Worm (Caenorhabditis elegans) whole organism, young adult: ENCODE measurements around the gene mbk-1.

Experiments used
- C17E4.6 ChIP-seq: fragments of 200-800 bp; sonication (Bioruptor generic); IDR thresholded peaks from 2 replicates; pipeline ENCODE4 v1.3.6; 2022; ENCODE audit warnings: missing genetic modification reagents, missing genetic modification characterization, missing compliant biosample characterization
- D2030.7 ChIP-seq: fragments of 200-800 bp; sonication (Bioruptor generic); IDR thresholded peaks from 2 replicates; pipeline ENCODE4 v1.3.6; 2022; ENCODE audit warnings: missing genetic modification reagents, missing genetic modification characterization, missing compliant biosample characterization
- F49E8.2 ChIP-seq: sonication (generic microtip); optimal IDR thresholded peaks from 3 replicates; lab custom pipeline; 2017; ENCODE audit warnings: missing genetic modification characterization, mild to moderate bottlenecking, missing compliant biosample characterization, antibody characterized with exemption, moderate library complexity; ENCODE audit not compliant: insufficient read depth
- T26A5.8 ChIP-seq: sonication (generic microtip); optimal IDR thresholded peaks from 2 replicates; lab custom pipeline; 2016; ENCODE audit warnings: missing genetic modification characterization, missing compliant biosample characterization
- Y79H2A.3 ChIP-seq: fragments of 200-800 bp; sonication (Bioruptor generic); conservative IDR thresholded peaks from 2 replicates; pipeline ENCODE4 v1.3.6; 2022; ENCODE audit warnings: missing genetic modification reagents, missing genetic modification characterization, missing compliant biosample characterization
- akir-1 ChIP-seq: fragments of 200-800 bp; sonication (Bioruptor generic); optimal IDR thresholded peaks from 2 replicates; lab custom pipeline; 2018; ENCODE audit warnings: mild to moderate bottlenecking, missing genetic modification characterization, moderate library complexity, missing compliant biosample characterization
- ama-1 ChIP-seq, 3 experiments: fragments of 150-350 bp in 1 of 3; sonication (generic microtip) in 2 of 3; optimal IDR thresholded peaks; 2 replicates each; lab custom pipeline; 2014 to 2018; ENCODE audit warnings: missing biosample characterization in 2 of 3, missing genetic modification characterization in 2 of 3, missing genetic modification reagents in 2 of 3
- atf-7 ChIP-seq: sonication (generic microtip); optimal IDR thresholded peaks from 2 replicates; lab custom pipeline; 2017; ENCODE audit warnings: mild to moderate bottlenecking, missing genetic modification characterization, missing compliant biosample characterization
- athp-1 ChIP-seq: sonication (generic microtip); optimal IDR thresholded peaks from 2 replicates; lab custom pipeline; 2017; ENCODE audit warnings: mild to moderate bottlenecking, missing genetic modification characterization, missing compliant biosample characterization
- attf-3 ChIP-seq: fragments of 200-800 bp; sonication (Bioruptor generic); conservative IDR thresholded peaks from 2 replicates; pipeline ENCODE4 v1.3.6; 2022; ENCODE audit warnings: missing genetic modification reagents, missing genetic modification characterization, missing compliant biosample characterization
- attf-5 ChIP-seq: fragments of 200-800 bp; sonication (Bioruptor generic); optimal IDR thresholded peaks from 2 replicates; lab custom pipeline; 2018; ENCODE audit warnings: mild to moderate bottlenecking, missing genetic modification characterization, missing compliant biosample characterization
- bed-2 ChIP-seq: fragments of 200-800 bp; sonication (Bioruptor generic); IDR thresholded peaks from 2 replicates; pipeline ENCODE4 v1.3.6; 2022; ENCODE audit warnings: missing genetic modification reagents, missing genetic modification characterization, missing compliant biosample characterization
- ccch-3 ChIP-seq: fragments of 200-800 bp; sonication (Bioruptor generic); optimal IDR thresholded peaks from 2 replicates; lab custom pipeline; 2018; ENCODE audit warnings: mild to moderate bottlenecking, missing genetic modification characterization, missing compliant biosample characterization
- cebp-1 ChIP-seq, 2 experiments: fragments of 200-800 bp in 1 of 2; sonication (Bioruptor generic) in 1 of 2; sonication (generic microtip) in 1 of 2; IDR thresholded peaks in 1 of 2; optimal IDR thresholded peaks in 1 of 2; 2 replicates each; pipeline versions ENCODE4 v1.3.6 to Lab custom; 2017 to 2022; ENCODE audit warnings: missing compliant biosample characterization in 2 of 2, missing genetic modification characterization in 2 of 2, mild to moderate bottlenecking in 1 of 2, missing genetic modification reagents in 1 of 2, moderate library complexity in 1 of 2
- ceh-27 ChIP-seq: fragments of 200-800 bp; sonication (Bioruptor generic); optimal IDR thresholded peaks from 2 replicates; lab custom pipeline; 2018; ENCODE audit warnings: mild to moderate bottlenecking, missing genetic modification characterization, moderate library complexity, missing compliant biosample characterization
- ceh-91 ChIP-seq: fragments of 200-800 bp; sonication (Bioruptor generic); IDR thresholded peaks from 2 replicates; pipeline ENCODE4 v1.3.6; 2022; ENCODE audit warnings: missing genetic modification reagents, missing genetic modification characterization, missing compliant biosample characterization
- chd-7 ChIP-seq: sonication (generic microtip); optimal IDR thresholded peaks from 2 replicates; lab custom pipeline; 2016; ENCODE audit warnings: mild to moderate bottlenecking, missing genetic modification characterization, moderate library complexity, missing compliant biosample characterization
- die-1 ChIP-seq: sonication (generic microtip); optimal IDR thresholded peaks from 2 replicates; lab custom pipeline; 2016; ENCODE audit warnings: missing genotype, mild to moderate bottlenecking, missing genetic modification characterization, missing compliant biosample characterization
- egl-18 ChIP-seq: fragments of 200-800 bp; sonication (Bioruptor generic); IDR thresholded peaks from 2 replicates; pipeline ENCODE4 v1.3.6; 2022; ENCODE audit warnings: missing genetic modification reagents, missing genetic modification characterization, missing compliant biosample characterization
- ekl-4 ChIP-seq: fragments of 200-800 bp; sonication (Bioruptor generic); IDR thresholded peaks from 2 replicates; pipeline ENCODE4 v1.3.6; 2022; ENCODE audit warnings: missing genetic modification reagents, missing genetic modification characterization, missing compliant biosample characterization
- ets-4 ChIP-seq: fragments of 200-800 bp; sonication (Bioruptor generic); optimal IDR thresholded peaks from 2 replicates; lab custom pipeline; 2018; ENCODE audit warnings: mild to moderate bottlenecking, missing genetic modification characterization, missing compliant biosample characterization
- fkh-3 ChIP-seq: sonication (generic microtip); optimal IDR thresholded peaks from 2 replicates; lab custom pipeline; 2016; ENCODE audit warnings: mild to moderate bottlenecking, missing genetic modification characterization, missing compliant biosample characterization
- hmg-20 ChIP-seq: fragments of 200-800 bp; sonication (Bioruptor generic); IDR thresholded peaks from 2 replicates; pipeline ENCODE4 v1.3.6; 2022; ENCODE audit warnings: missing genetic modification reagents, missing genetic modification characterization, missing compliant biosample characterization
- hsf-1 ChIP-seq: fragments of 200-800 bp; sonication (Bioruptor generic); IDR thresholded peaks from 2 replicates; pipeline ENCODE4 v1.3.6; 2022; ENCODE audit warnings: missing genetic modification reagents, missing genetic modification characterization, missing compliant biosample characterization
- lin-40 ChIP-seq: sonication (generic microtip); optimal IDR thresholded peaks from 2 replicates; lab custom pipeline; 2016; ENCODE audit warnings: missing genetic modification characterization, mild to moderate bottlenecking, missing compliant biosample characterization, missing genotype, missing genetic modification reagents
- nhr-179 ChIP-seq: sonication (generic microtip); optimal IDR thresholded peaks from 2 replicates; lab custom pipeline; 2016; ENCODE audit warnings: mild to moderate bottlenecking, missing genetic modification characterization, missing compliant biosample characterization
- nhr-27 ChIP-seq: fragments of 200-800 bp; sonication (Bioruptor generic); optimal IDR thresholded peaks from 2 replicates; lab custom pipeline; 2018; ENCODE audit warnings: mild to moderate bottlenecking, missing genetic modification characterization, moderate library complexity, missing compliant biosample characterization
- rcor-1 ChIP-seq: fragments of 200-800 bp; sonication (Bioruptor generic); IDR thresholded peaks from 2 replicates; pipeline ENCODE4 v1.3.6; 2022; ENCODE audit warnings: missing genetic modification reagents, missing genetic modification characterization, missing compliant biosample characterization
- rpc-1 ChIP-seq, 2 experiments: fragments of 150-350 bp in 1 of 2; sonication (generic microtip) in 1 of 2; optimal IDR thresholded peaks; 2 replicates each; lab custom pipeline; 2014 to 2018; ENCODE audit warnings: missing biosample characterization in 1 of 2, missing genetic modification characterization in 1 of 2, missing genetic modification reagents in 1 of 2, missing genotype in 1 of 2
- tbp1 ChIP-seq: fragments of 200-800 bp; sonication (Bioruptor generic); optimal IDR thresholded peaks from 2 replicates; lab custom pipeline; 2018; ENCODE audit warnings: mild to moderate bottlenecking, missing genetic modification characterization, missing compliant biosample characterization
- ztf-26 ChIP-seq: sonication (generic microtip); optimal IDR thresholded peaks from 2 replicates; lab custom pipeline; 2017; ENCODE audit warnings: missing genetic modification characterization, missing compliant biosample characterization
- ztf-28 ChIP-seq: fragments of 200-800 bp; sonication (Bioruptor generic); IDR thresholded peaks from 2 replicates; pipeline ENCODE4 v1.3.6; 2022; ENCODE audit warnings: missing genetic modification reagents, missing genetic modification characterization, missing compliant biosample characterization

The mbk-1 gene

ce11 chrX:14838339-14838738, 14.0 kb upstream of the mbk-1 start:
- TF ChIP-seq die-1 (tag; lab: Kevin White, UChicago) (no peak), attf-3 (GFP tag; lab: Robert Waterston, UW) (no peak), F49E8.2 (tag; lab: Kevin White, UChicago) (no peak), nhr-179 (tag; lab: Kevin White, UChicago) (no peak), nhr-27 (tag; lab: Kevin White, UChicago) (no peak), bed-2 (GFP tag; lab: Robert Waterston, UW) (no peak), ztf-28 (GFP tag; lab: Robert Waterston, UW) (no peak), fkh-3 (tag; lab: Kevin White, UChicago) (no peak), ama-1 (optimal IDR thresholded peaks at IDR 0.05; lab: Kevin White, UChicago) (no peak), ama-1 (GFP tag; optimal IDR thresholded peaks at IDR 0.05; lab: Kevin White, UChicago) (no peak), tbp1 (GFP tag; lab: Kevin White, UChicago) (no peak), attf-5 (GFP tag; lab: Kevin White, UChicago) (no peak), ztf-26 (tag; lab: Kevin White, UChicago) (no peak), ceh-27 (GFP tag; lab: Kevin White, UChicago) (no peak), rcor-1 (GFP tag; lab: Robert Waterston, UW) (no peak), atf-7 (tag; lab: Kevin White, UChicago) (no peak), lin-40 (tag; lab: Kevin White, UChicago) (no peak), hsf-1 (GFP tag; lab: Robert Waterston, UW) (no peak), athp-1 (tag; lab: Kevin White, UChicago) (no peak)

DNA sequence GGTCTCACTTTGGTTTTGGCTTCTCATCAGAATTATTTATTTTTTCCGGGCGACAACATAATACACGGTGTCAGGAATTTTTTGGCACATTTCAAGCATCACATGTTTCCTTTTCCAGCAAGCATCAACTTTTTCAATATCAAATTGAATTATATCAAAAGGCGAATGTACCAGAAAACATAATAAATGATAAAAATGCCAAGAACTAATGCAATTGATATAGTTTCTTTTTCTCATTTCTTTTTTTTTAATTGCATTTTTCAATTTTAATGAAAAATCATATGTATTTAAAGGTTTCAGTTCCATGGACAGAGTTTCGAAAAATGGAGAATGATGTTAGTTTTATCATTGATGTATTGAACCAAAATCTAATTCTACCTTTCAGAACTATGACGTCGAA, 7.2 kb upstream of the mbk-1 start, which contains the start of gene dpf-2:
Gene dpf-2, plus strand, starts transcription at position 301 of the 400 bp plus-strand sequence.
- TF ChIP-seq chd-7 = no peak
- TF ChIP-seq ceh-91 (GFP tag; lab: Robert Waterston, UW) = no peak
- TF ChIP-seq die-1 (tag; lab: Kevin White, UChicago) = no peak
- TF ChIP-seq ets-4 = no peak
- TF ChIP-seq D2030.7 (GFP tag; lab: Robert Waterston, UW) = no peak
- TF ChIP-seq hmg-20 (GFP tag; lab: Robert Waterston, UW) = no peak
- TF ChIP-seq akir-1 (GFP tag; lab: Kevin White, UChicago) = no peak
- no peak for TF ChIP-seq T26A5.8 (tag; lab: Kevin White, UChicago)
- TF ChIP-seq rpc-1 (optimal IDR thresholded peaks at IDR 0.05; lab: Kevin White, UChicago) = no peak
- no peak for TF ChIP-seq rpc-1 (tag; optimal IDR thresholded peaks at IDR 0.05; lab: Kevin White, UChicago)
- no peak for TF ChIP-seq ekl-4 (GFP tag; lab: Robert Waterston, UW)
- TF ChIP-seq, all 124 proteins: peak for 0

DNA sequence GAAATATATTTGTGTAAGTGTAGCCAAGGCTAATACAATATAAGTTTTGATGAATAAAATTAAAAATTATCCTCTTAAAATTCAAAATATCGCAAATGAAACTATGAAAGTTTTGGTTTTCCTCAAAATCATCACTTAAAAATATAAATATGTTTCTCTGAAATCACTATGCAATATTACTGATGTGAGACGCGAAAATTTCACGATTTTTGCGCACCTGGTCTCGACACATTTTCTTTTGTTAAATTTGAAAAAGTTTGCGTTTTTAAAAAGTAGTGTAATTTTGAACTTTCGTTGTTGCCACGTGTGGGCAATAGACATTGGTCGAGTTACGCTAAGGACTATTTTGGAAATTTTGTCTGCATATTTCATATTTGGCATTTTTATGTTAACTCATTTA, 4.4 kb upstream of the mbk-1 start:
- TF ChIP-seq ccch-3 (GFP tag; lab: Kevin White, UChicago) = no peak
- no peak for TF ChIP-seq hsf-1 (GFP tag; lab: Robert Waterston, UW)
- TF ChIP-seq attf-5 (GFP tag; lab: Kevin White, UChicago) = no peak
- no peak for TF ChIP-seq C17E4.6 (GFP tag; lab: Robert Waterston, UW)
- TF ChIP-seq egl-18 = no peak
- TF ChIP-seq, all 124 proteins: peak for 0

- TF ChIP-seq Y79H2A.3 (GFP tag; lab: Robert Waterston, UW) (no peak), cebp-1 (GFP tag; IDR thresholded peaks at IDR 0.05; lab: Robert Waterston, UW) (peak; percentile 62; the same call in 1 of the 2 replicates), cebp-1 (tag; optimal IDR thresholded peaks at IDR 0.05; lab: Kevin White, UChicago) (peak; percentile 86)
These were observed 4.8 kb downstream of the mbk-1 start for ce11 chrX:14819495-14819894.
